Fruit fly (Drosophila melanogaster) whole organism, embryonic: ENCODE measurements around the gene Ilp6.

Experiments
- Atf6 ChIP-seq: fragments of 200-800 bp; sonication (Bioruptor generic); IDR thresholded peaks from 2 replicates; pipeline ENCODE4 v1.3.6; 2022; ENCODE audit warnings: missing biosample characterization, missing genetic modification characterization
- Bgb ChIP-seq: fragments of 200-800 bp; sonication (Bioruptor generic); IDR thresholded peaks from 2 replicates; pipeline ENCODE4 v1.3.6; 2022; ENCODE audit warnings: missing biosample characterization, missing genetic modification characterization; ENCODE audit not compliant: partially characterized antibody
- CG10267 ChIP-seq: fragments of 200-800 bp; sonication (Bioruptor generic); optimal IDR thresholded peaks from 2 replicates; lab custom pipeline; 2018; ENCODE audit warnings: missing biosample characterization, mild to moderate bottlenecking, missing genetic modification characterization, moderate library complexity
- CG11560 ChIP-seq: fragments of 200-800 bp; sonication (Bioruptor generic); IDR thresholded peaks from 3 replicates; pipeline ENCODE4 v1.3.6; 2022; ENCODE audit warnings: missing biosample characterization, missing genetic modification characterization
- CG13123 ChIP-seq: fragments of 200-800 bp; sonication (Bioruptor generic); optimal IDR thresholded peaks from 2 replicates; lab custom pipeline; 2016; ENCODE audit warnings: missing biosample characterization, missing genetic modification characterization
- CG13894 ChIP-seq: fragments of 200-800 bp; sonication (Bioruptor generic); optimal IDR thresholded peaks from 3 replicates; lab custom pipeline; 2018; ENCODE audit warnings: missing biosample characterization, mild to moderate bottlenecking, missing genetic modification characterization, moderate library complexity
- CG14710 ChIP-seq: fragments of 200-800 bp; sonication (Bioruptor generic); optimal IDR thresholded peaks from 3 replicates; lab custom pipeline; 2019; ENCODE audit warnings: missing biosample characterization, mild to moderate bottlenecking, missing genetic modification characterization, moderate library complexity
- CG16779 ChIP-seq: fragments of 200-800 bp; sonication (Bioruptor generic); IDR thresholded peaks from 2 replicates; pipeline ENCODE4 v1.3.6; 2022; ENCODE audit warnings: missing biosample characterization, missing genetic modification characterization
- CG16815 ChIP-seq: fragments of 200-800 bp; sonication (Bioruptor generic); optimal IDR thresholded peaks from 3 replicates; lab custom pipeline; 2017; ENCODE audit warnings: missing biosample characterization, mild to moderate bottlenecking, missing genetic modification characterization
- CG16863 ChIP-seq: fragments of 200-800 bp; sonication (Bioruptor generic); optimal IDR thresholded peaks from 3 replicates; lab custom pipeline; 2016; ENCODE audit warnings: missing biosample characterization, missing genetic modification characterization
- CG17359 ChIP-seq: fragments of 200-800 bp; sonication (Bioruptor generic); optimal IDR thresholded peaks from 3 replicates; lab custom pipeline; 2018; ENCODE audit warnings: missing biosample characterization, mild to moderate bottlenecking, missing genetic modification characterization, moderate library complexity
- CG18619 ChIP-seq: fragments of 200-800 bp; sonication (Bioruptor generic); optimal IDR thresholded peaks from 3 replicates; lab custom pipeline; 2017; ENCODE audit warnings: missing biosample characterization, mild to moderate bottlenecking, missing genetic modification characterization
- CG4360 ChIP-seq: fragments of 200-800 bp; sonication (Bioruptor generic); IDR thresholded peaks from 2 replicates; pipeline ENCODE4 v1.3.6; 2022; ENCODE audit warnings: missing biosample characterization, missing genetic modification characterization
- CG43689 ChIP-seq: fragments of 200-800 bp; sonication (Bioruptor generic); IDR thresholded peaks from 2 replicates; pipeline ENCODE4 v1.3.6; 2022; ENCODE audit warnings: missing biosample characterization, missing genetic modification characterization
- CG4820 ChIP-seq: fragments of 200-800 bp; sonication (Bioruptor generic); optimal IDR thresholded peaks from 3 replicates; lab custom pipeline; 2016; ENCODE audit warnings: missing biosample characterization, missing genetic modification characterization
- CG6791 ChIP-seq: fragments of 200-800 bp; sonication (Bioruptor generic); IDR thresholded peaks from 3 replicates; pipeline ENCODE4 v1.3.6; 2022; ENCODE audit warnings: missing biosample characterization, missing genetic modification characterization; ENCODE audit not compliant: partially characterized antibody
- CG7556 ChIP-seq: fragments of 200-800 bp; sonication (Bioruptor generic); optimal IDR thresholded peaks from 2 replicates; lab custom pipeline; 2017; ENCODE audit warnings: missing biosample characterization, mild to moderate bottlenecking, missing genetic modification characterization
- CG7839 ChIP-seq: fragments of 200-800 bp; sonication (Bioruptor generic); optimal IDR thresholded peaks from 3 replicates; lab custom pipeline; 2018; ENCODE audit warnings: missing biosample characterization, mild to moderate bottlenecking, missing genetic modification characterization, moderate library complexity
- CG7987 ChIP-seq: fragments of 200-800 bp; sonication (Bioruptor generic); optimal IDR thresholded peaks from 2 replicates; lab custom pipeline; 2018; ENCODE audit warnings: missing biosample characterization, mild to moderate bottlenecking, missing genetic modification characterization, moderate library complexity
- CG8281 ChIP-seq: fragments of 200-800 bp; sonication (Bioruptor generic); optimal IDR thresholded peaks from 2 replicates; lab custom pipeline; 2018; ENCODE audit warnings: missing biosample characterization, mild to moderate bottlenecking, missing genetic modification characterization, moderate library complexity
- CG8944 ChIP-seq: fragments of 200-800 bp; sonication (Bioruptor generic); optimal IDR thresholded peaks from 3 replicates; lab custom pipeline; 2016; ENCODE audit warnings: missing biosample characterization, missing genetic modification characterization
- CG9876 ChIP-seq: fragments of 200-800 bp; sonication (Bioruptor generic); optimal IDR thresholded peaks from 2 replicates; lab custom pipeline; 2016; ENCODE audit warnings: missing biosample characterization, missing genetic modification characterization
- CoRest ChIP-seq: fragments of 200-800 bp; sonication (Bioruptor generic); optimal IDR thresholded peaks from 3 replicates; lab custom pipeline; 2018; ENCODE audit warnings: missing biosample characterization, mild to moderate bottlenecking, missing genetic modification characterization, moderate library complexity
- Dfd ChIP-seq, 2 experiments: fragments of >200 bp; optimal IDR thresholded peaks; 2 replicates each; lab custom pipeline; 2017; ENCODE audit warnings: missing biosample characterization in 2 of 2, missing genetic modification characterization in 2 of 2
- Ets65A ChIP-seq: fragments of 200-800 bp; sonication (Bioruptor generic); peaks from one replicate; lab custom pipeline; 2016; ENCODE audit warnings: missing biosample characterization, missing genetic modification characterization
- Hmx ChIP-seq: fragments of 200-800 bp; sonication (Bioruptor generic); optimal IDR thresholded peaks from 2 replicates; lab custom pipeline; 2016; ENCODE audit warnings: missing biosample characterization, missing genetic modification characterization
- Med ChIP-seq: fragments of 200-800 bp; sonication (Bioruptor generic); peaks from one replicate; lab custom pipeline; 2016; ENCODE audit warnings: missing biosample characterization, missing genetic modification characterization, mild to moderate bottlenecking, inconsistent platforms, moderate library complexity
- Meics ChIP-seq: fragments of 200-800 bp; sonication (Bioruptor generic); optimal IDR thresholded peaks from 2 replicates; lab custom pipeline; 2017; ENCODE audit warnings: missing biosample characterization, mild to moderate bottlenecking, missing genetic modification characterization
- NC2β ChIP-seq: fragments of 200-800 bp; sonication (Bioruptor generic); optimal IDR thresholded peaks from 2 replicates; lab custom pipeline; 2016; ENCODE audit warnings: missing biosample characterization, missing genetic modification characterization
- Neu2 ChIP-seq: fragments of 200-800 bp; sonication (Bioruptor generic); optimal IDR thresholded peaks from 3 replicates; lab custom pipeline; 2016; ENCODE audit warnings: missing biosample characterization, missing genetic modification characterization, borderline replicate concordance
- Opbp ChIP-seq: fragments of 200-800 bp; sonication (Bioruptor generic); IDR thresholded peaks from 3 replicates; pipeline ENCODE4 v1.3.6; 2022; ENCODE audit warnings: missing biosample characterization, missing genetic modification characterization; ENCODE audit not compliant: partially characterized antibody
- Ravus ChIP-seq: fragments of 200-800 bp; sonication (Bioruptor generic); IDR thresholded peaks from 2 replicates; pipeline ENCODE4 v1.3.6; 2022; ENCODE audit warnings: missing biosample characterization, missing genetic modification characterization
- amos ChIP-seq: fragments of 200-800 bp; sonication (Bioruptor generic); IDR thresholded peaks from 2 replicates; pipeline ENCODE4 v1.3.6; 2022; ENCODE audit warnings: missing biosample characterization, missing genetic modification characterization; ENCODE audit not compliant: partially characterized antibody
- aop ChIP-seq: fragments of 200-800 bp; sonication (Bioruptor generic); IDR thresholded peaks from 2 replicates; pipeline ENCODE4 v1.3.6; 2022; ENCODE audit warnings: missing biosample characterization, missing genetic modification characterization
- bab2 ChIP-seq: fragments of 200-800 bp; sonication (Bioruptor generic); optimal IDR thresholded peaks from 2 replicates; lab custom pipeline; 2016; ENCODE audit warnings: missing biosample characterization, missing genetic modification characterization
- bigmax ChIP-seq: fragments of 200-800 bp; sonication (Bioruptor generic); optimal IDR thresholded peaks from 2 replicates; lab custom pipeline; 2018; ENCODE audit warnings: missing biosample characterization, mild to moderate bottlenecking, missing genetic modification characterization
- btn ChIP-seq: fragments of 200-800 bp; sonication (Bioruptor generic); optimal IDR thresholded peaks from 2 replicates; lab custom pipeline; 2016; ENCODE audit warnings: missing biosample characterization, missing genetic modification characterization
- gsb-n ChIP-seq: fragments of 200-800 bp; sonication (Bioruptor generic); optimal IDR thresholded peaks from 3 replicates; lab custom pipeline; 2018; ENCODE audit warnings: missing biosample characterization, mild to moderate bottlenecking, missing genetic modification characterization
- jigr1 ChIP-seq: fragments of 200-800 bp; sonication (Bioruptor generic); IDR thresholded peaks from 3 replicates; pipeline ENCODE4 v1.3.6; 2022; ENCODE audit warnings: missing biosample characterization, missing genetic modification characterization
- kay ChIP-seq: fragments of 200-800 bp; sonication (Bioruptor generic); optimal IDR thresholded peaks from 2 replicates; lab custom pipeline; 2016; ENCODE audit warnings: missing biosample characterization, missing genetic modification characterization
- knrl ChIP-seq: fragments of 200-800 bp; sonication (Bioruptor generic); IDR thresholded peaks from 3 replicates; pipeline ENCODE4 v1.3.6; 2022; ENCODE audit warnings: missing biosample characterization, missing genetic modification characterization; ENCODE audit not compliant: partially characterized antibody
- mam ChIP-seq: fragments of 200-800 bp; sonication (Bioruptor generic); optimal IDR thresholded peaks from 3 replicates; lab custom pipeline; 2016; ENCODE audit warnings: missing biosample characterization, missing genetic modification characterization
- prd ChIP-seq, 3 experiments: fragments of >200 bp in 2 of 3; fragments of 200-800 bp in 1 of 3; sonication (Bioruptor generic) in 1 of 3; optimal IDR thresholded peaks in 2 of 3; IDR thresholded peaks in 1 of 3; 2 replicates in 2 of 3; 3 replicates in 1 of 3; pipeline versions ENCODE4 v1.3.6 to Lab custom; 2017 to 2022; ENCODE audit warnings: missing biosample characterization in 1 of 3, missing genetic modification characterization in 1 of 3
- slbo ChIP-seq: fragments of 200-800 bp; sonication (Bioruptor generic); IDR thresholded peaks from 2 replicates; pipeline ENCODE4 v1.3.6; 2022; ENCODE audit warnings: missing biosample characterization, missing genetic modification characterization
- sna ChIP-seq: fragments of 200-800 bp; sonication (Bioruptor generic); IDR thresholded peaks from 2 replicates; pipeline ENCODE4 v1.3.6; 2022; ENCODE audit warnings: missing biosample characterization, missing genetic modification characterization; ENCODE audit not compliant: partially characterized antibody
- sug ChIP-seq: fragments of 200-800 bp; optimal IDR thresholded peaks from 2 replicates; lab custom pipeline; 2019; ENCODE audit warnings: missing biosample characterization, mild to moderate bottlenecking, missing genetic modification characterization, moderate library complexity
- wor ChIP-seq: fragments of 200-800 bp; sonication (Bioruptor generic); IDR thresholded peaks from 2 replicates; pipeline ENCODE4 v1.3.6; 2022; ENCODE audit warnings: missing biosample characterization, missing genetic modification characterization
- zen2 ChIP-seq: fragments of 200-800 bp; sonication (Bioruptor generic); IDR thresholded peaks from 3 replicates; pipeline ENCODE4 v1.3.6; 2022; ENCODE audit warnings: missing biosample characterization, missing genetic modification characterization; ENCODE audit not compliant: partially characterized antibody

The Ilp6 gene

dm6 chrX:2297428-2298200 is 36.8 kb downstream of the Ilp6 start (continued):
- peak; percentile 96 for TF ChIP-seq Ravus (GFP tag; lab: Robert Waterston, UW)
- peak; percentile 98 for TF ChIP-seq Atf6 (GFP tag; lab: Robert Waterston, UW)
- peak; percentile 92 for TF ChIP-seq CG10267 (tag; lab: Kevin White, UChicago)
- peak; percentile 98 for TF ChIP-seq CoRest (tag; lab: Kevin White, UChicago)
- no peak for TF ChIP-seq zen2
- peak; percentile 98 for TF ChIP-seq gsb-n
- TF ChIP-seq Meics (GFP tag; lab: Kevin White, UChicago), result peak; percentile 97
- no peak for TF ChIP-seq Dfd (GFP tag; optimal IDR thresholded peaks at IDR 0.05; lab: Kevin White, UChicago)
- TF ChIP-seq wor, result peak; percentile 99
- peak; percentile 98 for TF ChIP-seq CG4820 (GFP tag; lab: Kevin White, UChicago)
- peak; percentile 98 for TF ChIP-seq CG9876
- TF ChIP-seq CG7556 (GFP tag; lab: Kevin White, UChicago), result peak; percentile 99
- no peak for TF ChIP-seq sna (GFP tag; lab: Robert Waterston, UW)
- TF ChIP-seq btn (GFP tag; lab: Kevin White, UChicago), result peak; percentile 98
- TF ChIP-seq Ets65A (GFP tag; lab: Kevin White, UChicago), result peak; percentile 100
- TF ChIP-seq CG7839 (tag; lab: Kevin White, UChicago), result peak; percentile 99
- peak; percentile 99 for TF ChIP-seq CG17359 (tag; lab: Kevin White, UChicago)
- TF ChIP-seq CG4360 (GFP tag; lab: Robert Waterston, UW), result peak; percentile 79
- peak; percentile 96 for TF ChIP-seq aop (GFP tag; lab: Robert Waterston, UW)
- peak; percentile 92 for TF ChIP-seq CG11560
- no peak; the same call in 1 of the 2 replicates for TF ChIP-seq Bgb (GFP tag; lab: Robert Waterston, UW)
- TF ChIP-seq Opbp (GFP tag; lab: Robert Waterston, UW), result no peak
- TF ChIP-seq bab2, result peak; percentile 99
- peak; percentile 95 for TF ChIP-seq CG16779 (GFP tag; lab: Robert Waterston, UW)
- TF ChIP-seq Neu2 (GFP tag; lab: Kevin White, UChicago), result peak; percentile 86
- peak; percentile 97 for TF ChIP-seq CG16815 (GFP tag; lab: Kevin White, UChicago)
- TF ChIP-seq Hmx (GFP tag; lab: Kevin White, UChicago), result peak; percentile 91
- TF ChIP-seq CG16863, result peak; percentile 99
- TF ChIP-seq CG13123 (GFP tag; lab: Kevin White, UChicago), result peak; percentile 98
- TF ChIP-seq Med (GFP tag; lab: Kevin White, UChicago), result peak; percentile 100
- no peak for TF ChIP-seq prd (optimal IDR thresholded peaks at IDR 0.05; lab: Kevin White, UChicago)
- peak; percentile 99 for TF ChIP-seq prd (GFP tag; IDR thresholded peaks at IDR 0.05; lab: Robert Waterston, UW)
- TF ChIP-seq CG7987 (GFP tag; lab: Kevin White, UChicago), result peak; percentile 95
- no peak for TF ChIP-seq CG6791 (GFP tag; lab: Robert Waterston, UW)
- TF ChIP-seq CG18619 (GFP tag; lab: Kevin White, UChicago), result peak; percentile 98
- TF ChIP-seq mam, result peak; percentile 99
- TF ChIP-seq bigmax (GFP tag; lab: Kevin White, UChicago), result peak; percentile 72
- TF ChIP-seq knrl, result no peak
- peak; percentile 95 for TF ChIP-seq CG13894 (tag; lab: Kevin White, UChicago)
- TF ChIP-seq CG8281 (tag; lab: Kevin White, UChicago), result peak; percentile 89
- peak; percentile 97 for TF ChIP-seq kay (GFP tag; lab: Kevin White, UChicago)
- peak; percentile 99 for TF ChIP-seq CG8944 (GFP tag; lab: Kevin White, UChicago)
- peak; percentile 98 for TF ChIP-seq NC2β (GFP tag; lab: Kevin White, UChicago)
- TF ChIP-seq slbo, result peak; percentile 99
- no peak for TF ChIP-seq amos
- TF ChIP-seq jigr1 (GFP tag; lab: Robert Waterston, UW), result peak; percentile 96
- peak; percentile 94 for TF ChIP-seq sug
- TF ChIP-seq CG14710 (tag; lab: Kevin White, UChicago), result peak; percentile 95
- peak; percentile 96 for TF ChIP-seq CG43689 (GFP tag; lab: Robert Waterston, UW)
